Worm (Caenorhabditis elegans): ENCODE data around the gene F38E9.1.

DNA sequence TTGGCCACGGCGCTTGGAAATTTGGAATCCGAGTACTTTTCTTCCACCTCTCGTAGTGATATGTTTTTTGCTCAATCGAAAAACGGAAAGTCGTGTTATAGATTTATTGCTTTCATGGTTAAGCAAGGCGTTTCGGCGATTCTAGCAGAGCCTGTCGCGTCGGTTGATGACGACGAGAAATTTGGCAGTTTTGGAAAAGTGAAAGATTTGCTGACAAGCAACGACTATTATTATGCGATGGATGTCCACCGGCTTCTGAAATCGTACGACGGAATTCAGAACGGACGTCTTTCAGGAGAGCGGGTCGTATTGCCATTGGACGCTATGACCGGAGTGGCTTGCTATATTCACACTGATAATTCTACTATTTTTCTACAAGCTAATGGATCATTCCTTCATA is 47.9 kb downstream of the F38E9.1 start:
- no peak for TF ChIP-seq mec-3 (tag; optimal IDR thresholded peaks at IDR 0.05; ENCODE audit: borderline replicate concordance)
- no peak for TF ChIP-seq ama-1 (optimal IDR thresholded peaks at IDR 0.05)
- TF ChIP-seq tbx-2 (tag; optimal IDR thresholded peaks at IDR 0.05) = no peak
- TF ChIP-seq fkh-10 (GFP tag; optimal IDR thresholded peaks at IDR 0.05) = no peak
- no peak for TF ChIP-seq nhr-232 (tag; optimal IDR thresholded peaks at IDR 0.05)
- TF ChIP-seq pha-2 (tag; optimal IDR thresholded peaks at IDR 0.05) = no peak
- TF ChIP-seq ceh-18 (tag; optimal IDR thresholded peaks at IDR 0.05) = no peak
- no peak for TF ChIP-seq ahr-1 (tag; optimal IDR thresholded peaks at IDR 0.05)
- no peak for TF ChIP-seq pqm-1 (tag; optimal IDR thresholded peaks at IDR 0.05)
- TF ChIP-seq unc-55 (GFP tag; optimal IDR thresholded peaks at IDR 0.05) = no peak
- no peak for TF ChIP-seq elt-4 (tag; optimal IDR thresholded peaks at IDR 0.05)
- no peak for TF ChIP-seq ceh-9 (tag; optimal IDR thresholded peaks at IDR 0.05)
- no peak for TF ChIP-seq unc-86 (tag; optimal IDR thresholded peaks at IDR 0.05)
- TF ChIP-seq ceh-14 (tag; optimal IDR thresholded peaks at IDR 0.05) = no peak
